Worm (Caenorhabditis elegans) whole organism, L4 larva: ENCODE results near the gene dsl-7.

Experiments used
- R02D3.7 ChIP-seq: fragments of 150-350 bp; sonication (generic microtip); optimal IDR thresholded peaks from 3 replicates; lab custom pipeline; 2014; ENCODE audit warnings: missing biosample characterization, missing genetic modification characterization
- aha-1 ChIP-seq: fragments of 150-350 bp; peaks from one replicate; lab custom pipeline; 2014; ENCODE audit warnings: missing biosample characterization, missing genetic modification characterization
- aly-2 ChIP-seq: sonication (generic microtip); optimal IDR thresholded peaks from 2 replicates; lab custom pipeline; 2018; ENCODE audit warnings: missing biosample characterization, missing genetic modification characterization
- dmd-6 ChIP-seq: fragments of 200-800 bp; sonication (Bioruptor generic); IDR thresholded peaks from 2 replicates; pipeline ENCODE4 v1.3.6; 2022; ENCODE audit warnings: missing genetic modification reagents, missing genetic modification characterization, missing compliant biosample characterization
- duxl-1 ChIP-seq: sonication (generic microtip); optimal IDR thresholded peaks from 2 replicates; lab custom pipeline; 2016; ENCODE audit warnings: mild to moderate bottlenecking, missing genetic modification characterization, moderate library complexity, missing compliant biosample characterization; ENCODE audit not compliant: poor library complexity
- dve-1 ChIP-seq: sonication (generic microtip); optimal IDR thresholded peaks from 2 replicates; lab custom pipeline; 2017; ENCODE audit warnings: antibody characterized with exemption, mild to moderate bottlenecking, missing genetic modification characterization, missing compliant biosample characterization; ENCODE audit not compliant: insufficient read depth
- lin-38 ChIP-seq: fragments of 200-800 bp; sonication (Bioruptor generic); IDR thresholded peaks from 2 replicates; pipeline ENCODE4 v1.3.6; 2022; ENCODE audit warnings: missing genetic modification reagents, missing genetic modification characterization, missing compliant biosample characterization
- mes-2 ChIP-seq: sonication (generic microtip); optimal IDR thresholded peaks from 2 replicates; lab custom pipeline; 2016; ENCODE audit warnings: missing genotype, mild to moderate bottlenecking, missing genetic modification characterization, missing compliant biosample characterization; ENCODE audit not compliant: poor library complexity, severe bottlenecking
- mxl-3 ChIP-seq: fragments of 200-800 bp; sonication (Bioruptor generic); optimal IDR thresholded peaks from 2 replicates; lab custom pipeline; 2018; ENCODE audit warnings: mild to moderate bottlenecking, missing genetic modification characterization, missing compliant biosample characterization
- nhr-25 ChIP-seq: sonication (generic microtip); optimal IDR thresholded peaks from 2 replicates; lab custom pipeline; 2017; ENCODE audit warnings: missing genetic modification characterization, mild to moderate bottlenecking, missing compliant biosample characterization, antibody characterized with exemption, moderate library complexity, borderline replicate concordance; ENCODE audit not compliant: insufficient read depth
- nhr-48 ChIP-seq: sonication (generic microtip); optimal IDR thresholded peaks from 2 replicates; lab custom pipeline; 2016; ENCODE audit warnings: mild to moderate bottlenecking, missing genetic modification characterization, missing compliant biosample characterization
- nhr-76 ChIP-seq: fragments of 150-350 bp; optimal IDR thresholded peaks from 2 replicates; lab custom pipeline; 2014; ENCODE audit warnings: missing biosample characterization, missing genetic modification characterization
- vab-7 ChIP-seq: fragments of 200-800 bp; sonication (Bioruptor generic); IDR thresholded peaks from 2 replicates; pipeline ENCODE4 v1.3.6; 2022; ENCODE audit warnings: missing genetic modification reagents, missing genetic modification characterization, missing compliant biosample characterization

ce11 chrV:12949607-12950006, 43.3 kb upstream of the dsl-7 start, which contains the start of gene T16G1.13:
- TF ChIP-seq nhr-25 (tag; lab: Kevin White, UChicago) (no peak), aha-1 (no peak), vab-7 (GFP tag; lab: Robert Waterston, UW) (no peak), aly-2 (tag; lab: Kevin White, UChicago) (no peak), lin-38 (GFP tag; lab: Robert Waterston, UW) (no peak), duxl-1 (tag; lab: Kevin White, UChicago) (no peak), nhr-76 (tag; lab: Kevin White, UChicago) (no peak), mes-2 (tag; lab: Kevin White, UChicago) (no peak), dmd-6 (no peak), dve-1 (tag; lab: Kevin White, UChicago) (no peak), mxl-3 (GFP tag; lab: Kevin White, UChicago) (no peak), nhr-48 (tag; lab: Kevin White, UChicago) (no peak), R02D3.7 (no peak)
